Worm (Caenorhabditis elegans): ENCODE measurements around the gene clc-20.

- no peak for TF ChIP-seq elt-4 (tag; optimal IDR thresholded peaks at IDR 0.05)
- no peak for TF ChIP-seq rnt-1 (tag; optimal IDR thresholded peaks at IDR 0.05)
- no peak for TF ChIP-seq pqm-1 (tag; optimal IDR thresholded peaks at IDR 0.05)
- no peak for TF ChIP-seq pag-3 (tag; optimal IDR thresholded peaks at IDR 0.05; ENCODE audit: borderline replicate concordance)
- no peak for TF ChIP-seq npax-4 (tag; optimal IDR thresholded peaks at IDR 0.05)
- TF ChIP-seq lim-6 (tag; optimal IDR thresholded peaks at IDR 0.05): no peak
- no peak for TF ChIP-seq ceh-9 (tag; optimal IDR thresholded peaks at IDR 0.05)
- no peak for TF ChIP-seq pha-4 (tag; optimal IDR thresholded peaks at IDR 0.05)
- TF ChIP-seq dve-1 (tag; optimal IDR thresholded peaks at IDR 0.05): no peak
- no peak for TF ChIP-seq K09A11.1 (tag; optimal IDR thresholded peaks at IDR 0.05; ENCODE audit: insufficient read depth)
- TF ChIP-seq F13H6.1 (tag; optimal IDR thresholded peaks at IDR 0.05): no peak
- TF ChIP-seq tbx-2 (tag; optimal IDR thresholded peaks at IDR 0.05): no peak
- no peak for TF ChIP-seq ceh-2 (tag; optimal IDR thresholded peaks at IDR 0.05)
Observed at ce11 chrIII:916897-917296, 44.5 kb downstream of the clc-20 start, which contains the start of gene idpp-13.
